Worm (Caenorhabditis elegans) whole organism, L3 larva: ENCODE results near the gene Y39A3A.2.

Experiments used
- aly-2 ChIP-seq: fragments of 150-350 bp; optimal IDR thresholded peaks from 2 replicates; lab custom pipeline; 2014; ENCODE audit warnings: missing biosample characterization, missing genetic modification characterization
- ama-1 ChIP-seq: fragments of 150-350 bp; optimal IDR thresholded peaks from 2 replicates; lab custom pipeline; 2018
- ceh-16 ChIP-seq: sonication (generic microtip); optimal IDR thresholded peaks from 2 replicates; lab custom pipeline; 2017; ENCODE audit warnings: missing biosample characterization, missing genetic modification characterization
- ceh-28 ChIP-seq: fragments of 150-350 bp; optimal IDR thresholded peaks from 2 replicates; lab custom pipeline; 2014; ENCODE audit warnings: missing biosample characterization, missing genetic modification reagents, missing genetic modification characterization
- ceh-82 ChIP-seq: fragments of 150-350 bp; optimal IDR thresholded peaks from 2 replicates; lab custom pipeline; 2014; ENCODE audit warnings: missing biosample characterization, missing genetic modification characterization
- ceh-9 ChIP-seq: sonication (generic microtip); optimal IDR thresholded peaks from 2 replicates; lab custom pipeline; 2018; ENCODE audit warnings: missing biosample characterization, missing genetic modification characterization
- daf-12 ChIP-seq: fragments of 150-350 bp; optimal IDR thresholded peaks from 2 replicates; lab custom pipeline; 2014; ENCODE audit warnings: missing biosample characterization, missing genetic modification reagents, missing genetic modification characterization
- egl-27 ChIP-seq: sonication (generic microtip); optimal IDR thresholded peaks from 4 replicates; lab custom pipeline; 2017; ENCODE audit warnings: missing biosample characterization, missing genetic modification reagents, missing genetic modification characterization
- egl-5 ChIP-seq: fragments of 150-350 bp; optimal IDR thresholded peaks from 2 replicates; lab custom pipeline; 2017; ENCODE audit warnings: missing biosample characterization, missing genetic modification reagents, missing genetic modification characterization, inconsistent platforms
- elt-1 ChIP-seq: fragments of 150-350 bp; optimal IDR thresholded peaks from 2 replicates; lab custom pipeline; 2014; ENCODE audit warnings: missing biosample characterization, missing genetic modification characterization
- elt-2 ChIP-seq: sonication (generic microtip); optimal IDR thresholded peaks from 2 replicates; lab custom pipeline; 2016; ENCODE audit warnings: missing genetic modification reagents, mild to moderate bottlenecking, missing genetic modification characterization, missing compliant biosample characterization
- elt-3 ChIP-seq, 3 experiments: fragments of 150-350 bp in 1 of 3; sonication (generic microtip) in 2 of 3; optimal IDR thresholded peaks; 2 replicates in 2 of 3; 4 replicates in 1 of 3; lab custom pipeline; 2014 to 2017; ENCODE audit warnings: missing biosample characterization in 3 of 3, missing genetic modification characterization in 3 of 3
- fos-1 ChIP-seq: fragments of 150-350 bp; optimal IDR thresholded peaks from 2 replicates; lab custom pipeline; 2014; ENCODE audit warnings: missing biosample characterization, missing genetic modification characterization
- hmg-11 ChIP-seq: sonication (generic microtip); optimal IDR thresholded peaks from 2 replicates; lab custom pipeline; 2016; ENCODE audit warnings: missing genetic modification characterization, missing compliant biosample characterization
- lin-15B ChIP-seq: fragments of 150-350 bp; optimal IDR thresholded peaks from 2 replicates; lab custom pipeline; 2014; ENCODE audit warnings: missing biosample characterization, missing genetic modification characterization
- lsy-12 ChIP-seq: sonication (generic microtip); optimal IDR thresholded peaks from 2 replicates; lab custom pipeline; 2016; ENCODE audit warnings: mild to moderate bottlenecking, missing genetic modification characterization, missing compliant biosample characterization
- mdl-1 ChIP-seq: fragments of 150-350 bp; optimal IDR thresholded peaks from 2 replicates; lab custom pipeline; 2014; ENCODE audit warnings: missing biosample characterization, missing genetic modification characterization
- mml-1 ChIP-seq: fragments of 150-350 bp; sonication (generic microtip); optimal IDR thresholded peaks from 3 replicates; lab custom pipeline; 2014; ENCODE audit warnings: missing biosample characterization, missing genetic modification characterization
- nfya-1 ChIP-seq: sonication (generic microtip); optimal IDR thresholded peaks from 2 replicates; lab custom pipeline; 2017; ENCODE audit warnings: missing genetic modification characterization, mild to moderate bottlenecking, missing compliant biosample characterization, antibody characterized with exemption, moderate library complexity; ENCODE audit not compliant: insufficient read depth
- nhr-11 ChIP-seq: fragments of 150-350 bp; optimal IDR thresholded peaks from 2 replicates; lab custom pipeline; 2014; ENCODE audit warnings: missing biosample characterization, missing genetic modification characterization
- nhr-23 ChIP-seq: fragments of 150-350 bp; optimal IDR thresholded peaks from 2 replicates; lab custom pipeline; 2014; ENCODE audit warnings: missing biosample characterization, missing genetic modification reagents, missing genetic modification characterization
- nhr-237 ChIP-seq: fragments of 150-350 bp; optimal IDR thresholded peaks from 2 replicates; lab custom pipeline; 2014; ENCODE audit warnings: missing biosample characterization, missing genetic modification characterization
- nhr-25 ChIP-seq: sonication (generic microtip); optimal IDR thresholded peaks from 2 replicates; lab custom pipeline; 2017; ENCODE audit warnings: missing biosample characterization, missing genetic modification characterization
- nhr-28 ChIP-seq: fragments of 150-350 bp; optimal IDR thresholded peaks from 2 replicates; lab custom pipeline; 2014; ENCODE audit warnings: missing biosample characterization, missing genetic modification characterization
- nhr-43 ChIP-seq: sonication (generic microtip); optimal IDR thresholded peaks from 2 replicates; lab custom pipeline; 2016; ENCODE audit warnings: mild to moderate bottlenecking, missing genetic modification characterization, missing compliant biosample characterization; ENCODE audit not compliant: poor library complexity, severe bottlenecking
- nhr-76 ChIP-seq: fragments of 150-350 bp; sonication (generic microtip); optimal IDR thresholded peaks from 5 replicates; lab custom pipeline; 2014; ENCODE audit warnings: missing biosample characterization, missing genetic modification characterization
- nhr-77 ChIP-seq: fragments of 150-350 bp; optimal IDR thresholded peaks from 2 replicates; lab custom pipeline; 2014; ENCODE audit warnings: missing biosample characterization, missing genetic modification characterization
- pha-4 ChIP-seq: fragments of 150-350 bp; optimal IDR thresholded peaks from 2 replicates; lab custom pipeline; 2014; ENCODE audit warnings: missing biosample characterization, missing genetic modification reagents, missing genetic modification characterization
- pqm-1 ChIP-seq: fragments of 150-350 bp; optimal IDR thresholded peaks from 2 replicates; lab custom pipeline; 2017; ENCODE audit warnings: missing biosample characterization, missing genetic modification characterization, inconsistent platforms
- skn-1 ChIP-seq: fragments of 150-350 bp; optimal IDR thresholded peaks from 2 replicates; lab custom pipeline; 2014; ENCODE audit warnings: missing biosample characterization, missing genetic modification characterization
- unc-39 ChIP-seq: sonication (generic microtip); optimal IDR thresholded peaks from 4 replicates; lab custom pipeline; 2017; ENCODE audit warnings: missing biosample characterization, missing genetic modification characterization
- unc-62 ChIP-seq: fragments of 150-350 bp; sonication (generic microtip); optimal IDR thresholded peaks from 4 replicates; lab custom pipeline; 2014; ENCODE audit warnings: missing biosample characterization, missing genetic modification reagents, missing genetic modification characterization
- zag-1 ChIP-seq: fragments of 150-350 bp; optimal IDR thresholded peaks from 2 replicates; lab custom pipeline; 2014; ENCODE audit warnings: missing biosample characterization, missing genetic modification characterization
- ztf-11 ChIP-seq: fragments of 150-350 bp; optimal IDR thresholded peaks from 2 replicates; lab custom pipeline; 2014; ENCODE audit warnings: missing biosample characterization, missing genetic modification characterization
- ztf-4 ChIP-seq: fragments of 150-350 bp; optimal IDR thresholded peaks from 2 replicates; lab custom pipeline; 2014; ENCODE audit warnings: missing biosample characterization, missing genetic modification characterization

Y39A3A.2 gene

DNA sequence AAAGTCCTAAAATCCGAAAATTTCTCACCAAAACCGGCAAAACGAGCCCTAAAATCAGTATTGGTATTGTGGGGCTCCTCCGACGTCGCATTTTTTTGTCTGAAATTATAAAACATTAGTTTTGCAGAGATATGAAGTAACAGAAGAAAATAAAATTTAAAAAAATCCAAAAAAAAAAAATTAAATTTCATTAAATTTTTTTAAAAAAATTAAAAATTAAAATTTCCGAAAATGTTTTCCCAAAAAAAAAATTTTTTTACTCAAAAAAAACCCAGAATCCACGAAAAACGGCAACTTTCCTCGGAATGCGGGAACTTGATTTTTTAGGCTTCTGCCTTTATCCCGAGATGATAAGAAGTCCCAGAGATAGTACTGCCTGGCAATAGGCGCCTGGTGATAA, 9.6 kb downstream of the Y39A3A.2 start, which contains the start of gene dpy-1:
Gene dpy-1 (minus strand): TSS at position 101 of the 400 bp plus-strand sequence.
- no peak for TF ChIP-seq nhr-77
- TF ChIP-seq skn-1 (tag; lab: Kevin White, UChicago) = no peak
- no peak for TF ChIP-seq unc-62 (GFP tag; lab: Kevin White, UChicago)
- no peak for TF ChIP-seq ceh-82 (tag; lab: Kevin White, UChicago)
- TF ChIP-seq mdl-1 (tag; lab: Kevin White, UChicago) = no peak
- TF ChIP-seq elt-3 (tag; optimal IDR thresholded peaks at IDR 0.05; lab: Kevin White, UChicago) = no peak
- no peak for TF ChIP-seq mml-1 (tag; lab: Kevin White, UChicago)
- no peak for TF ChIP-seq lin-15B (tag; lab: Kevin White, UChicago)
- no peak for TF ChIP-seq unc-39

- TF ChIP-seq hmg-11 (no peak), lin-15B (tag; lab: Kevin White, UChicago) (peak; percentile 13), ztf-4 (tag; lab: Kevin White, UChicago) (no peak), aly-2 (tag; lab: Kevin White, UChicago) (no peak), pqm-1 (tag; lab: Kevin White, UChicago) (no peak), zag-1 (tag; lab: Kevin White, UChicago) (no peak), egl-27 (tag; lab: Kevin White, UChicago) (no peak), daf-12 (tag; lab: Kevin White, UChicago) (no peak), elt-1 (tag; lab: Kevin White, UChicago) (no peak), elt-2 (tag; lab: Kevin White, UChicago) (no peak), nhr-23 (peak; percentile 7), pha-4 (tag; lab: Kevin White, UChicago) (peak; percentile 14), nhr-28 (tag; lab: Kevin White, UChicago) (no peak), ceh-9 (no peak)
Observed at ce11 chrIII:2032327-2033093, 25.0 kb downstream of the Y39A3A.2 start.

DNA sequence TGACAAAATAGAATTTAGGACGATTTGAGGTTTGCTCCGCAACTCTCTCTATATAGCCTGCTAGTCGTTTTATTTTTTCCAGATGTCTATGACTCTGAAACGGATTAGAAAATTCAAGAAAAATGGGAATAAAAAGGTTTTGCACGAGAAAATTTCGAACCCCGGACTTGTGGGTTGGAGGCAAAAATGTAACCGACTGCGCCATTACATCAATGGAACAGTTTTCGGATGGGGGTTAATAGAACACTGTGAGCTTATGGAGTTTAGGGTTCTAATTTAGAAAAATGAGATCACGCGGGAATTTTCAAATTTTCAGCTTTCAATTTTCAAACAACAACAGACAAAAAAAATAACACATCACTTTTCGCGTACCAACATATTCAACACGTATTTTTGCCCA, 25.7 kb downstream of the Y39A3A.2 start:
- no peak for TF ChIP-seq daf-12 (tag; lab: Kevin White, UChicago)
- no peak for TF ChIP-seq nhr-43 (tag; lab: Kevin White, UChicago)
- TF ChIP-seq ceh-16 = no peak
- TF ChIP-seq nhr-237 = no peak
- TF ChIP-seq elt-1 (tag; lab: Kevin White, UChicago) = no peak
- TF ChIP-seq aly-2 (tag; lab: Kevin White, UChicago) = no peak
- no peak for TF ChIP-seq nhr-76 (tag; lab: Kevin White, UChicago)
- no peak for TF ChIP-seq nhr-77
- no peak for TF ChIP-seq nhr-28 (tag; lab: Kevin White, UChicago)
- TF ChIP-seq unc-62 (GFP tag; lab: Kevin White, UChicago) = no peak
- no peak for TF ChIP-seq nhr-23
- no peak for TF ChIP-seq nhr-25 (tag; lab: Kevin White, UChicago)

DNA sequence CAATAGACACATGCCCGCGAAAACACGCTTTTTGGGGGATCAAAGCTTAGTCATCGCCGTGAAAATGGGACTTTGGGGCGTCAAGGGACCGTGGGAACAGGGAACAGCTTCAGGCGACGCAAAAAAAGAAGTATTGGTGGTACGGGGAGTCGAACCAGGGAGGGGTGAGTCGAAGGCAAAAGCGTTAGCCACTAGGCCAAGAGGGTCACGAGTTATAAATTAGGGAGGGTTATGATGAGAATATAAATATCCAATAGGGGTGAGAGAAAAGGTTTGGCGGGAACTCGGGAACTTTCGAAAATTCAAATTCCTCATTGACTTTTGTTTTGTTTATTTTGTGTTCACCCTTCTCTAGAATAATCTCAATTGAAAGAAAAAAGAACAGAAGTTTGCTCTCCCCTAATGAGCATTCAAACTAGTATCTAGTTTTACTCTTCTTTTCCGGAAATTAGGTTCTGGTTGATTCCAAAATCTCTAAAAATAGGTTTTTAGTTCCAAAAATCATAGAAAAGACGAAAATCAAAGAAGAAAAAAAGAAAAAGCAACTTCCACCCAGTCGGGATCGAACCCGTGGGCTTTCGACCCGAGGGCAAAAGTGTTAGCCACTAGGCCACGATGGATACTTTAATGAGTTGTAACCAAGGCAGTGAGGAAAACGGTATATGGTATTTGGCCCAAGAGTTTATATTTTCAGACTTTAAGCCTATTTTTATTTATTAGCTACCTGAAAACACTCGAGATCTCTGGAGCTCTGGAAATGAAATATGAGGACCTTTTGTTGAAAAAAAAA, 26.5 kb downstream of the Y39A3A.2 start:
- no peak for TF ChIP-seq nfya-1 (tag; lab: Kevin White, UChicago)
- no peak for TF ChIP-seq zag-1 (tag; lab: Kevin White, UChicago)
- TF ChIP-seq ceh-28 (tag; lab: Kevin White, UChicago) = no peak
- TF ChIP-seq ztf-11 (tag; lab: Kevin White, UChicago) = no peak
- TF ChIP-seq, all 47 proteins: peak for 0

DNA sequence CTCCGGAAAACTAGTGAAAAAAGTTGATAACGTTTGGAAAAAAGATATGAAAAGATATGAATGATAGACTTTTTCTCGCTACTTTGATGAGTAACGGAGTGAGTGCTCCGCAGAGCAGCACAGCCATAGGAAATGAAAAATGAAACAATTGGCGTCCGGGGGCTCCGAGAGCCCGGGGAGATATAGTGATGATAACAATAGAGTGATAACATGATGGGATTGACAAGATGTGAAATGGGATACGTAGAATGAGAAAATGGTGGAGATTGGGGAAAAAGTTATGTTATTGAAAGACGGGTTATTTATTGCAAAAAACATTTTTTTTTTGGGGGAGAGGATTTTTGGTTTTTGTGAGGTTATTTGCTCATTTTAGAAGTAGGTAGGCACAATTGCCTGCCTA, 30.0 kb downstream of the Y39A3A.2 start:
- no peak for TF ChIP-seq nhr-76 (tag; lab: Kevin White, UChicago)
- no peak for TF ChIP-seq zag-1 (tag; lab: Kevin White, UChicago)
- TF ChIP-seq fos-1 (tag; lab: Kevin White, UChicago) = no peak
- no peak for TF ChIP-seq ztf-11 (tag; lab: Kevin White, UChicago)
- no peak for TF ChIP-seq nhr-11 (tag; lab: Kevin White, UChicago)
- no peak for TF ChIP-seq pha-4 (tag; lab: Kevin White, UChicago)
- no peak for TF ChIP-seq egl-5 (tag; lab: Kevin White, UChicago)
- no peak for TF ChIP-seq ceh-9
- TF ChIP-seq unc-62 (GFP tag; lab: Kevin White, UChicago) = no peak
- no peak for TF ChIP-seq egl-27 (tag; lab: Kevin White, UChicago)
- no peak for TF ChIP-seq lsy-12 (tag; lab: Kevin White, UChicago)
- no peak for TF ChIP-seq elt-2 (tag; lab: Kevin White, UChicago)
- TF ChIP-seq ama-1 = no peak
- TF ChIP-seq ceh-82 (tag; lab: Kevin White, UChicago) = no peak
- no peak for TF ChIP-seq ceh-28 (tag; lab: Kevin White, UChicago)
- TF ChIP-seq, all 47 proteins: peak for 0
